Fruit fly (Drosophila melanogaster): ENCODE results near the gene toc.
A peak's percentile ranks its signal among the peaks of the same experiment; 100 is the strongest.

The toc gene

DNA sequence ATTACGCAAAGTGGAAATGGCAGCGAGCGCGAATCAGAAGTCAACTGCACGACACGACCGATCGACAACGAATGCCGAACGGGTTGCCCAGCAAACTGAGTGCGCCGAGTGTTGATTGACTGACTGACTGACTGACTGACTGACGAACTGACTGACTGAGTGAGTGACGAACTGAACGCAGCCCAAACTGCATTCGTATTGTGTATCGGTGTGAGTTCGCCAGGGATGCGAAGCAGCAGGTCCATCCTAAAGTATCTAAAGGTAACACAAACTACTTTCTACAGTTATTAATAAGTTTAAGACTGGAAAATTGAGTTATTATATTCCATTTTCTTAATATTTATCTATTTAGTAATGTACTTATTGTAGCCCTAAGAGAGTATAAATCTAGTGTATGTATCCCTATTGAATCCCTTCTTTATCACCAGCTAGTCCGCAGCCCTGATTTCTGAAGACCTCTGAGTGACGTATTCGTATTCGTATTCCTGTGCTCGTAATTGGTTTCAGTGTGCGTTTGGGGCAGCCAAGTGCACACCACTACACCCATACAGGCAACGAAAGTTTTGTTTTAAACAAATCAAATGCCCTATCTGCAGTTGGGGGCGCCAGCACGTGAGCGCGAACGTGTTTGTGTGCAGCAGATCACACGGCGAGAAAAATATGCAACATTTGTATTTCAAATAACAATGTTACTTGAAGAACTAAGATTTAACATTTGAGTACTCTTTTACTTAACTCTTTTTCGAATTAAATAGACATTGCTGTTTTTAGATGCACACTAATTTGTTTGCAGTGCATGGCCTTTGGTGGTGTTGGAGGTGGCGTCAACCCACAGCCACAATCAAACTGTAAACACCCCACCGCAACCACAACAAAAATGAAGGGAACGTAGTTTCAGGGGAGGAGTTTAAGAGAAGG, 8.4 kb upstream of the toc start (continued):
- TF ChIP-seq Lpt (GFP tag; optimal IDR thresholded peaks at IDR 0.05) (no peak), Oaz (GFP tag; IDR thresholded peaks at IDR 0.05) (peak; percentile 76), Max (GFP tag; optimal IDR thresholded peaks at IDR 0.05) (peak; percentile 90), Ssrp (tag; optimal IDR thresholded peaks at IDR 0.05) (peak; percentile 96), dysf (GFP tag; IDR thresholded peaks at IDR 0.05) (peak; percentile 95), HmgZ (tag; optimal IDR thresholded peaks at IDR 0.05) (peak; percentile 85), sug (tag; optimal IDR thresholded peaks at IDR 0.05) (peak; percentile 87), jing (GFP tag; optimal IDR thresholded peaks at IDR 0.05) (peak; percentile 95), Hand (GFP tag; optimal IDR thresholded peaks at IDR 0.05) (peak; percentile 8), CG15696 (tag; optimal IDR thresholded peaks at IDR 0.05) (peak; percentile 88), ATbp (GFP tag; optimal IDR thresholded peaks at IDR 0.05) (peak; percentile 96), toy (GFP tag; IDR thresholded peaks at IDR 0.05) (peak; percentile 66), lov (optimal IDR thresholded peaks at IDR 0.05) (peak; percentile 93), lov (GFP tag; IDR thresholded peaks at IDR 0.05) (peak; percentile 96), CG4820 (GFP tag; optimal IDR thresholded peaks at IDR 0.05) (peak; percentile 95)

DNA sequence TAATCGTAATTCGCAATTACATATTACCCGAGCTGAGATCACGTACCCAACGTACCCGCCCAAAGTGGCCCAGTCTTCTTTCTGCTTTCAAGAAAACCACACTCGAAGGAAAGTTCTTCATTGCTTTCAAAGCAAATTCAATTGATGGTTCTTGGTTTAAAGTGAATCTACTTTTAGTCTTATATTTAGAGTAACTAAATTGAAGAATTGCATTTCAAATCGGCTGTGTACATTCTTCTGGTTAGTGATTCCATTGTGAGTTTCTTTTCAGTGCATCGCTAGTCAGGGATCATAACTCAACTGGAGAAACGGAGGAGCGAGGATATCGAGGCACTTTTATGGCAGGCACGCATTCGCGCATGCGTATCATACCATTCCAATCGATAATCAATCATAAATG, 7.1 kb upstream of the toc start:
- TF ChIP-seq Ets65A (GFP tag) (peak; percentile 75), sens (GFP tag) (peak; percentile 58), E2f1 (GFP tag; IDR thresholded peaks at IDR 0.05) (no peak), CG2889 (GFP tag; IDR thresholded peaks at IDR 0.05) (no peak), esg (GFP tag; conservative IDR thresholded peaks at IDR 0.05) (no peak)

DNA sequence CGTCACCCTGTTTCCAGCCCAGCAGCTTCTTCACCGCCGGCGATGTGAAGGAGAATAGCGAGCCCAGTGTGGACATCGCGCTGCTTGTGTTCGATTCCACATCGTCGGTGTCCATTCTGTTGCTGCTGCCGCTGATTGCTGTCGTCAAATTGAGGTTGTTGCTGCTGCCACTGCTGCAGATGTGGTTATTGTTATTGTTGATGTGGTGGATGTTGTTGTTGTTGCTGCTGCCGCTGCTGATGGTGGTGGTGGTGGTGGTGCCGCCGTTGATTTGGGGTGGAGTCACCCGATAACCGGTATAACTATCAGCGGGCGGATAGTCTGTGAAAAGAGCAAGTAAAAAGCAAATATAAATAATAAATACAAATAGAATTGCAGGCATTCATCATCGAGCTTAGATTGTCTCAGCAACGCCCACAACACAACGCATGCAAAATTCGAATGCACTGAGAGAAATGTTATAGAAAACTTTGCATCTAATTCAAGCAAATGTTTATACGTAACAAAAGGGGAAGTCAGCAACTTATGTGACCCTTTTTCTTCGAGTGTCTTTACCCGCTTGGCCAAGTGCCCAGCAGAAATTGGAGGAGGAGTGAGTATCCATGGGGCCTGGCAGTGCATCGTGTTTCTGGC, 4.5 kb upstream of the toc start:
- TF ChIP-seq CG8359 (GFP tag; optimal IDR thresholded peaks at IDR 0.05; ENCODE audit: borderline replicate concordance) (peak; percentile 27), B-H2 (GFP tag; optimal IDR thresholded peaks at IDR 0.05) (no peak), zen (tag; optimal IDR thresholded peaks at IDR 0.05) (no peak), Dp (GFP tag; optimal IDR thresholded peaks at IDR 0.05) (no peak), sc (optimal IDR thresholded peaks at IDR 0.05) (no peak), sc (GFP tag; optimal IDR thresholded peaks at IDR 0.05) (no peak), phol (tag; optimal IDR thresholded peaks at IDR 0.05) (no peak), sisA (GFP tag; IDR thresholded peaks at IDR 0.05) (no peak), ab (GFP tag; optimal IDR thresholded peaks at IDR 0.05) (no peak), CG9876 (GFP tag; optimal IDR thresholded peaks at IDR 0.05) (no peak), zfh1 (GFP tag; IDR thresholded peaks at IDR 0.05) (peak; percentile 40; the same call in 1 of the 3 replicates), slbo (GFP tag; IDR thresholded peaks at IDR 0.05) (no peak), ci (GFP tag; IDR thresholded peaks at IDR 0.05) (no peak), CG32532 (GFP tag; IDR thresholded peaks at IDR 0.05) (no peak), CG2129 (GFP tag; IDR thresholded peaks at IDR 0.05; ENCODE audit: partially characterized antibody) (no peak), slou (GFP tag; optimal IDR thresholded peaks at IDR 0.05) (no peak), bowl (GFP tag; IDR thresholded peaks at IDR 0.05) (no peak), CG18619 (GFP tag; optimal IDR thresholded peaks at IDR 0.05) (no peak), gsb-n (tag; optimal IDR thresholded peaks at IDR 0.05) (no peak), dmrt11E (tag; optimal IDR thresholded peaks at IDR 0.05) (peak; percentile 19), CG1603 (tag; optimal IDR thresholded peaks at IDR 0.05) (peak; percentile 30), emc (GFP tag; optimal IDR thresholded peaks at IDR 0.05) (no peak), HHEX (GFP tag; optimal IDR thresholded peaks at IDR 0.05) (no peak), CG2712 (tag; optimal IDR thresholded peaks at IDR 0.05) (peak; percentile 16), fd64A (GFP tag; optimal IDR thresholded peaks at IDR 0.05) (peak; percentile 2), CG10209 (GFP tag; optimal IDR thresholded peaks at IDR 0.05) (no peak), Hsf (GFP tag; optimal IDR thresholded peaks at IDR 0.05) (no peak), abd-A (tag; optimal IDR thresholded peaks at IDR 0.05) (no peak)
